Fruit fly (Drosophila melanogaster) whole organism, embryonic: ENCODE measurements around the gene CG13024.

Source experiments
- Ada2b ChIP-seq: fragments of 200-800 bp; sonication (Bioruptor generic); IDR thresholded peaks from 2 replicates; pipeline ENCODE4 v1.3.6; 2022; ENCODE audit warnings: missing biosample characterization, missing genetic modification characterization
- Antp ChIP-seq: fragments of 200-800 bp; sonication (Bioruptor generic); optimal IDR thresholded peaks from 3 replicates; lab custom pipeline; 2016; ENCODE audit warnings: missing biosample characterization, missing genetic modification characterization
- C15 ChIP-seq: fragments of 200-800 bp; sonication (Bioruptor generic); IDR thresholded peaks from 3 replicates; pipeline ENCODE4 v1.3.6; 2022; ENCODE audit warnings: missing biosample characterization, missing genetic modification characterization
- CG10267 ChIP-seq: fragments of 200-800 bp; sonication (Bioruptor generic); optimal IDR thresholded peaks from 2 replicates; lab custom pipeline; 2018; ENCODE audit warnings: missing biosample characterization, mild to moderate bottlenecking, missing genetic modification characterization, moderate library complexity
- CG10431 ChIP-seq: fragments of 200-800 bp; sonication (Bioruptor generic); optimal IDR thresholded peaks from 3 replicates; lab custom pipeline; 2018; ENCODE audit warnings: missing biosample characterization, mild to moderate bottlenecking, missing genetic modification characterization
- CG11085 ChIP-seq: fragments of 200-800 bp; sonication (Bioruptor generic); IDR thresholded peaks from 2 replicates; pipeline ENCODE4 v1.3.6; 2022; ENCODE audit warnings: missing biosample characterization, missing genetic modification characterization
- CG15269 ChIP-seq: fragments of 200-800 bp; sonication (Bioruptor generic); optimal IDR thresholded peaks from 2 replicates; lab custom pipeline; 2018; ENCODE audit warnings: missing biosample characterization, mild to moderate bottlenecking, missing genetic modification characterization, moderate library complexity
- CG15479 ChIP-seq: fragments of 200-800 bp; sonication (Bioruptor generic); optimal IDR thresholded peaks from 3 replicates; lab custom pipeline; 2019; ENCODE audit warnings: missing biosample characterization, mild to moderate bottlenecking, missing genetic modification characterization, moderate library complexity
- CG1603 ChIP-seq: fragments of 200-800 bp; sonication (Bioruptor generic); optimal IDR thresholded peaks from 2 replicates; lab custom pipeline; 2019; ENCODE audit warnings: missing biosample characterization, mild to moderate bottlenecking, missing genetic modification characterization, moderate library complexity
- CG17359 ChIP-seq: fragments of 200-800 bp; sonication (Bioruptor generic); optimal IDR thresholded peaks from 3 replicates; lab custom pipeline; 2018; ENCODE audit warnings: missing biosample characterization, mild to moderate bottlenecking, missing genetic modification characterization, moderate library complexity
- CG17568 ChIP-seq: fragments of 200-800 bp; sonication (Bioruptor generic); optimal IDR thresholded peaks from 2 replicates; lab custom pipeline; 2018; ENCODE audit warnings: missing biosample characterization, mild to moderate bottlenecking, missing genetic modification characterization, moderate library complexity
- CG1792 ChIP-seq: fragments of 200-800 bp; sonication (Bioruptor generic); optimal IDR thresholded peaks from 2 replicates; lab custom pipeline; 2016; ENCODE audit warnings: missing biosample characterization, missing genetic modification characterization
- CG18599 ChIP-seq: fragments of 200-800 bp; sonication (Bioruptor generic); optimal IDR thresholded peaks from 3 replicates; lab custom pipeline; 2017; ENCODE audit warnings: missing biosample characterization, missing genetic modification characterization, mild to moderate bottlenecking, moderate library complexity, missing genetic modification reagents
- CG2875 ChIP-seq: fragments of 200-800 bp; sonication (Bioruptor generic); optimal IDR thresholded peaks from 2 replicates; lab custom pipeline; 2017; ENCODE audit warnings: missing biosample characterization, mild to moderate bottlenecking, missing genetic modification characterization, missing genetic modification reagents
- CG31388 ChIP-seq: fragments of 200-800 bp; sonication (Bioruptor generic); optimal IDR thresholded peaks from 2 replicates; lab custom pipeline; 2016; ENCODE audit warnings: missing biosample characterization, missing genetic modification characterization
- CG3281 ChIP-seq: fragments of 200-800 bp; sonication (Bioruptor generic); optimal IDR thresholded peaks from 3 replicates; lab custom pipeline; 2017; ENCODE audit warnings: missing biosample characterization, mild to moderate bottlenecking, missing genetic modification characterization
- CG6854 ChIP-seq: fragments of 200-800 bp; sonication (Bioruptor generic); optimal IDR thresholded peaks from 3 replicates; lab custom pipeline; 2017; ENCODE audit warnings: missing biosample characterization, mild to moderate bottlenecking, missing genetic modification characterization
- CG7271 ChIP-seq: fragments of 200-800 bp; sonication (Bioruptor generic); optimal IDR thresholded peaks from 2 replicates; lab custom pipeline; 2018; ENCODE audit warnings: missing biosample characterization, mild to moderate bottlenecking, missing genetic modification characterization, moderate library complexity
- CG7963 ChIP-seq: fragments of 200-800 bp; sonication (Bioruptor generic); IDR thresholded peaks from 3 replicates; pipeline ENCODE4 v1.3.6; 2022; ENCODE audit warnings: missing biosample characterization, missing genetic modification characterization; ENCODE audit not compliant: partially characterized antibody
- CG8359 ChIP-seq: fragments of 200-800 bp; sonication (Bioruptor generic); optimal IDR thresholded peaks from 2 replicates; lab custom pipeline; 2017; ENCODE audit warnings: missing biosample characterization, mild to moderate bottlenecking, missing genetic modification characterization, borderline replicate concordance
- Chrac-16 ChIP-seq: fragments of 200-800 bp; sonication (Bioruptor generic); optimal IDR thresholded peaks from 3 replicates; lab custom pipeline; 2016; ENCODE audit warnings: missing biosample characterization, missing genetic modification characterization
- Dbx ChIP-seq: fragments of 200-800 bp; sonication (Bioruptor generic); IDR thresholded peaks from 3 replicates; pipeline ENCODE4 v1.3.6; 2022; ENCODE audit warnings: missing biosample characterization, missing genetic modification characterization
- Ets65A ChIP-seq: fragments of 200-800 bp; sonication (Bioruptor generic); peaks from one replicate; lab custom pipeline; 2016; ENCODE audit warnings: missing biosample characterization, missing genetic modification characterization
- Fer1 ChIP-seq: fragments of 200-800 bp; sonication (Bioruptor generic); optimal IDR thresholded peaks from 2 replicates; lab custom pipeline; 2017; ENCODE audit warnings: missing biosample characterization, mild to moderate bottlenecking, missing genetic modification characterization
- HmgZ ChIP-seq: fragments of 200-800 bp; sonication (Bioruptor generic); optimal IDR thresholded peaks from 2 replicates; lab custom pipeline; 2018; ENCODE audit warnings: missing biosample characterization, mild to moderate bottlenecking, missing genetic modification characterization
- Hr3 ChIP-seq: fragments of 200-800 bp; sonication (Bioruptor generic); optimal IDR thresholded peaks from 3 replicates; lab custom pipeline; 2016; ENCODE audit warnings: missing biosample characterization, missing genetic modification characterization
- Kr ChIP-seq: fragments of 200-800 bp; sonication (Bioruptor generic); optimal IDR thresholded peaks from 2 replicates; lab custom pipeline; 2017; ENCODE audit warnings: missing biosample characterization, mild to moderate bottlenecking, missing genetic modification characterization
- Lpt ChIP-seq: fragments of >200 bp; optimal IDR thresholded peaks from 2 replicates; lab custom pipeline; 2018; ENCODE audit warnings: missing biosample characterization, missing genetic modification characterization
- Med ChIP-seq: fragments of 200-800 bp; sonication (Bioruptor generic); peaks from one replicate; lab custom pipeline; 2016; ENCODE audit warnings: missing biosample characterization, missing genetic modification characterization, mild to moderate bottlenecking, inconsistent platforms, moderate library complexity
- Pdp1 ChIP-seq, 2 experiments: fragments of 200-800 bp; sonication (Bioruptor generic); optimal IDR thresholded peaks; 3 replicates each; lab custom pipeline; 2016; ENCODE audit warnings: missing biosample characterization in 2 of 2, missing genetic modification characterization in 2 of 2, mild to moderate bottlenecking in 1 of 2, moderate library complexity in 1 of 2
- Stat92E ChIP-seq, 3 experiments: fragments of >200 bp in 2 of 3; fragments of 200-800 bp in 1 of 3; sonication (Bioruptor generic) in 1 of 3; optimal IDR thresholded peaks; 2 replicates each; lab custom pipeline; 2017 to 2019; ENCODE audit warnings: missing biosample characterization in 3 of 3, missing genetic modification characterization in 3 of 3, mild to moderate bottlenecking in 1 of 3, moderate library complexity in 1 of 3
- bowl ChIP-seq: fragments of 200-800 bp; sonication (Bioruptor generic); IDR thresholded peaks from 2 replicates; pipeline ENCODE4 v1.3.6; 2022; ENCODE audit warnings: missing biosample characterization, missing genetic modification characterization
- br ChIP-seq: fragments of >200 bp; optimal IDR thresholded peaks from 2 replicates; lab custom pipeline; 2017
- chn ChIP-seq: fragments of 200-800 bp; sonication (Bioruptor generic); optimal IDR thresholded peaks from 2 replicates; lab custom pipeline; 2016; ENCODE audit warnings: missing biosample characterization, missing genetic modification characterization
- crol ChIP-seq: fragments of 200-800 bp; sonication (Bioruptor generic); IDR thresholded peaks from 2 replicates; pipeline ENCODE4 v1.3.6; 2022; ENCODE audit warnings: missing biosample characterization, missing genetic modification characterization
- fru ChIP-seq: fragments of >200 bp; optimal IDR thresholded peaks from 2 replicates; lab custom pipeline; 2017
- gsb ChIP-seq: fragments of 200-800 bp; sonication (Bioruptor generic); IDR thresholded peaks from 2 replicates; pipeline ENCODE4 v1.3.6; 2022; ENCODE audit warnings: missing biosample characterization, missing genetic modification characterization
- gt ChIP-seq: fragments of 200-800 bp; sonication (Bioruptor generic); IDR thresholded peaks from 2 replicates; pipeline ENCODE4 v1.3.6; 2022; ENCODE audit warnings: missing biosample characterization, missing genetic modification characterization
- hkb ChIP-seq, 2 experiments: fragments of 200-800 bp in 1 of 2; fragments of >200 bp in 1 of 2; sonication (Bioruptor generic) in 1 of 2; IDR thresholded peaks in 1 of 2; optimal IDR thresholded peaks in 1 of 2; 2 replicates each; pipeline versions ENCODE4 v1.3.6 to Lab custom; 2017 to 2022; ENCODE audit warnings: missing biosample characterization in 1 of 2, missing genetic modification characterization in 1 of 2
- nerfin-1 ChIP-seq: fragments of 200-800 bp; sonication (Bioruptor generic); optimal IDR thresholded peaks from 3 replicates; lab custom pipeline; 2019; ENCODE audit warnings: missing biosample characterization, mild to moderate bottlenecking, missing genetic modification characterization, moderate library complexity
- nom ChIP-seq: fragments of 200-800 bp; sonication (Bioruptor generic); optimal IDR thresholded peaks from 2 replicates; lab custom pipeline; 2017; ENCODE audit warnings: missing biosample characterization, missing genetic modification characterization, mild to moderate bottlenecking, moderate library complexity, missing genetic modification reagents
- onecut ChIP-seq: fragments of 200-800 bp; sonication (Bioruptor generic); IDR thresholded peaks from 2 replicates; pipeline ENCODE4 v1.3.6; 2022; ENCODE audit warnings: missing biosample characterization, missing genetic modification characterization
- pb ChIP-seq: fragments of 200-800 bp; sonication (Bioruptor generic); optimal IDR thresholded peaks from 3 replicates; lab custom pipeline; 2016; ENCODE audit warnings: missing biosample characterization, missing genetic modification characterization
- pum ChIP-seq: fragments of 200-800 bp; sonication (Bioruptor generic); optimal IDR thresholded peaks from 2 replicates; lab custom pipeline; 2016; ENCODE audit warnings: missing biosample characterization, missing genetic modification characterization
- pzg ChIP-seq: fragments of 200-800 bp; sonication (Bioruptor generic); optimal IDR thresholded peaks from 3 replicates; lab custom pipeline; 2018; ENCODE audit warnings: missing biosample characterization, mild to moderate bottlenecking, missing genetic modification characterization, moderate library complexity
- sens ChIP-seq: fragments of 200-800 bp; sonication (Bioruptor generic); peaks from one replicate; lab custom pipeline; 2016; ENCODE audit warnings: missing biosample characterization, missing genetic modification characterization
- tio ChIP-seq: fragments of 200-800 bp; sonication (Bioruptor generic); optimal IDR thresholded peaks from 2 replicates; lab custom pipeline; 2017; ENCODE audit warnings: missing biosample characterization, missing genetic modification characterization, inconsistent platforms
- toy ChIP-seq: fragments of 200-800 bp; sonication (Bioruptor generic); IDR thresholded peaks from 2 replicates; pipeline ENCODE4 v1.3.6; 2022; ENCODE audit warnings: missing biosample characterization, missing genetic modification characterization
- trem ChIP-seq: fragments of 200-800 bp; optimal IDR thresholded peaks from 3 replicates; lab custom pipeline; 2019; ENCODE audit warnings: missing biosample characterization, mild to moderate bottlenecking, missing genetic modification characterization, moderate library complexity
- zen ChIP-seq: fragments of 200-800 bp; sonication (Bioruptor generic); optimal IDR thresholded peaks from 3 replicates; lab custom pipeline; 2018; ENCODE audit warnings: missing biosample characterization, mild to moderate bottlenecking, missing genetic modification characterization, moderate library complexity

The CG13024 gene

DNA sequence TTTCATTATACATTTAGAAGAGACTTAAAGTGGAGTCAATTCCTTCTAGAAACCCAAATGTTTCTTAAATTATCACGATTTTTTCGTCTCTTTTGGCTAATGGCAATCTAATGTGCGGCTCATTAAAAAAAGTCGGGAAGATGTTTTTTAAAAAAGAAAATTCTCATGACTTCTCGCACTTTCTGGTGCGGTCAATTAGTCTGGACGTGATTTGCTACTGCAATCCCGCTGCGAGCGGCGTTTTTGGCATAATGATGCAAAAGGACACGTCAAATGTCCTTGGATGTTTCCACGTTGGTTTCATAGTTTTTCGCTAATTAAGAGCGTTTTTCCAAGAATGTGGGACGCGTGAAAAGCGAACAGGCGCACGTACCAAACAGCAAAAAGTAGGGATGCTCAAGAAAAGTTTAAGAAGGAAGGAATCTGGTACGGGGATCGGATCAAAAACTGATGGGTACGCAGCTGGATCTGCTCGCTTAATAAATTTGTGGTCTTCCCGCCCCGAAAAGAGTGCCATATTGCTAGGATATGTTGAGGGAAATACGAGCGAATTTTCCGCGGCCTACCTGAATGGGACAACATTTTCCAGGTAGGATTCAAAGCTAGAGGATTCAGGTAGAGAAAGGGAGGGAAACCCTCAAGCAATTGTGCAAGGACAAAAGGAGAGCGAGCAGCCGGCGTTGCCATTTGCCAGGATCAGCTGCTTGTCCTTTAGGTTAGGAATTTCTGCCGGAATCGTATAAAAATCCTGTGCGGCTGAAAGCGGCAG, 55.9 kb downstream of the CG13024 start (continued):
- no peak for TF ChIP-seq CG31388 (GFP tag; lab: Kevin White, UChicago)
- TF ChIP-seq pum (GFP tag; lab: Kevin White, UChicago), result no peak
- peak; percentile 72 for TF ChIP-seq CG15479
- TF ChIP-seq toy, result no peak
- no peak for TF ChIP-seq br
- TF ChIP-seq CG10267 (tag; lab: Kevin White, UChicago), result no peak
- TF ChIP-seq pzg (GFP tag; lab: Kevin White, UChicago), result no peak
- no peak for TF ChIP-seq CG11085
- TF ChIP-seq chn, result no peak
- TF ChIP-seq CG18599 (GFP tag; lab: Kevin White, UChicago), result no peak
- TF ChIP-seq Stat92E (GFP tag; optimal IDR thresholded peaks at IDR 0.05; lab: Kevin White, UChicago), result no peak
- no peak for TF ChIP-seq Antp
- TF ChIP-seq CG17568 (GFP tag; lab: Kevin White, UChicago), result no peak
- no peak for TF ChIP-seq CG1603 (tag; lab: Kevin White, UChicago)
- no peak for TF ChIP-seq sens
- no peak for TF ChIP-seq Pdp1 (GFP tag; optimal IDR thresholded peaks at IDR 0.05; lab: Kevin White, UChicago)
- no peak for TF ChIP-seq fru (lab: Kevin White, UChicago)
- TF ChIP-seq zen, result peak; percentile 99
- TF ChIP-seq bowl (GFP tag; lab: Robert Waterston, UW), result no peak
- TF ChIP-seq Lpt (GFP tag; lab: Kevin White, UChicago), result no peak
- TF ChIP-seq Chrac-16 (GFP tag; lab: Kevin White, UChicago), result no peak
- TF ChIP-seq Ets65A (GFP tag; lab: Kevin White, UChicago), result no peak

DNA sequence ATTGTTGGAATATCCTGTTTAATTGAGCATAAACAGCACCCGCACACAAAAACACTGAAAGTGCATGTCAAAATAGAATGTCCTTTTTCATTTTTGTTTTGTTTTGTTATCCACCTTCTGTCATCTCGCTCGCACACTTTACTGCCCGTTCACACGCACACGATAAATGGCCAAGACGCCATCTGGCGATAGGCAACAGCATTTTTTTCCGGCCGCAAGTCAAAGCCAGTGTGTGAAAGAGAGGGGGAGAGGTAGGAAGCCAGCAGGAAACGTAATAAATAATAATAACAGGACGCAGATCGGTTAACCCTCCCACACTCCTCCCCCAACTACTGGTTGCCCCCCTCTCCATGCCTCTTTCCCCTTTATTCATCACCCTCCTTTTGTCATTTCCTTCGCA, 59.0 kb downstream of the CG13024 start:
- TF ChIP-seq Dbx (GFP tag; lab: Robert Waterston, UW) (no peak), onecut (GFP tag; lab: Robert Waterston, UW) (peak; percentile 73), nerfin-1 (tag; lab: Kevin White, UChicago) (peak; percentile 60), gsb (GFP tag; lab: Robert Waterston, UW) (no peak), gt (no peak), hkb (optimal IDR thresholded peaks at IDR 0.05; lab: Kevin White, UChicago) (no peak), hkb (GFP tag; IDR thresholded peaks at IDR 0.05; lab: Robert Waterston, UW) (peak; percentile 29; the same call in 1 of the 2 replicates), nom (GFP tag; lab: Kevin White, UChicago) (peak; percentile 74), HmgZ (tag; lab: Kevin White, UChicago) (no peak), CG6854 (GFP tag; lab: Kevin White, UChicago) (no peak), pb (GFP tag; lab: Kevin White, UChicago) (peak; percentile 40), CG8359 (GFP tag; lab: Kevin White, UChicago) (peak; percentile 52), C15 (no peak), CG15269 (no peak), CG1792 (GFP tag; lab: Kevin White, UChicago) (no peak), Med (GFP tag; lab: Kevin White, UChicago) (peak; percentile 87), Fer1 (GFP tag; lab: Kevin White, UChicago) (peak; percentile 43), crol (peak; percentile 85), CG7271 (tag; lab: Kevin White, UChicago) (peak; percentile 15), Ada2b (peak; percentile 7; the same call in 1 of the 2 replicates), CG7963 (GFP tag; lab: Robert Waterston, UW) (no peak), trem (tag; lab: Kevin White, UChicago) (peak; percentile 6), CG10431 (GFP tag; lab: Kevin White, UChicago) (peak; percentile 34), CG10267 (tag; lab: Kevin White, UChicago) (peak; percentile 8), sens (peak; percentile 88), CG17359 (tag; lab: Kevin White, UChicago) (peak; percentile 36), CG2875 (GFP tag; lab: Kevin White, UChicago) (peak; percentile 3), tio (GFP tag; lab: Kevin White, UChicago) (no peak), Kr (GFP tag; lab: Kevin White, UChicago) (peak; percentile 75), Hr3 (GFP tag; lab: Kevin White, UChicago) (no peak), CG3281 (GFP tag; lab: Kevin White, UChicago) (peak; percentile 13)
